Fruit fly (Drosophila melanogaster): Measurements from ENCODE around the gene CG9396.

CG9396 gene

DNA sequence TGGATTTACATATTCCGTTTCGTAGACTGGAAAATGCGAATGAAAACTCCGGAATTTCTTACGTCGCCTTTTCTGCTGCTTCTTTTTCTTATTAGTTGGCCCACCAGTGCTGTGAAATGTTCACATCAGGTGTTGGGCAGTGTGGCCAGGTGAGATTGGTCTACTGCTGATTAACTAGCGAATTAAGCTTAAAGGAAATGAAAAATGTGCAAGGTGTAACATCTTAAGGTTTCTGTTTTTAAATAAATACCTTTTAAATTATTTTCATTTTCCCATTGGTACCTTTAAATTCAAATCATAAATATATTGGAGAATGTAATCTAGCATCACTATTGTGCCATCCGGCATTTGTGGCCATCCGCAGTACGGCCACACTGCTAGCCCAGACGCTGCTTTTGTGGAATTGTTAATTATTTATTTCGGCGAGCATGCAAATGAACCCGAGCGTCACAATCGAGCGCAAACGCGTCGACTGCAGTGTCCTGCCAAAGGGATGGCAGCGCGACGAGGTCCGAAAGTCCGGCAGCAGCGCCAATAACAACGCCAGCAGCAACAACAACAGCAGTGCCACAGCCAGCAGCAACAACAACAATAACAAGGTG, 11.9 kb downstream of the CG9396 start, which contains the start of the genes AP-1mu and MBD-like (continued):
- no peak for TF ChIP-seq Eip74EF (GFP tag; optimal IDR thresholded peaks at IDR 0.05)
- peak; percentile 97 for TF ChIP-seq CG10267 (tag; optimal IDR thresholded peaks at IDR 0.05)
- peak; percentile 46 for TF ChIP-seq twi (tag; optimal IDR thresholded peaks at IDR 0.05)
- TF ChIP-seq dpn (GFP tag; optimal IDR thresholded peaks at IDR 0.05) = peak; percentile 62 to 75
- no peak for TF ChIP-seq org-1 (GFP tag; optimal IDR thresholded peaks at IDR 0.05)
- no peak for TF ChIP-seq pros (GFP tag; optimal IDR thresholded peaks at IDR 0.05)
- peak; percentile 66 for TF ChIP-seq Lhr (GFP tag; optimal IDR thresholded peaks at IDR 0.05)
- peak; percentile 45 for TF ChIP-seq HHEX (GFP tag; optimal IDR thresholded peaks at IDR 0.05)
- TF ChIP-seq Dip2 (GFP tag; IDR thresholded peaks at IDR 0.05) = no peak
- peak; percentile 28 for TF ChIP-seq Atf-2 (GFP tag; optimal IDR thresholded peaks at IDR 0.05)
- peak; percentile 76 for TF ChIP-seq Max (GFP tag; optimal IDR thresholded peaks at IDR 0.05)
- peak; percentile 38 for TF ChIP-seq gcm (GFP tag; optimal IDR thresholded peaks at IDR 0.05)
- no peak for TF ChIP-seq trh (GFP tag; optimal IDR thresholded peaks at IDR 0.05)
- TF ChIP-seq CG12659 (GFP tag; optimal IDR thresholded peaks at IDR 0.05) = peak; percentile 81
- peak; percentile 62 for TF ChIP-seq CG9437 (GFP tag; optimal IDR thresholded peaks at IDR 0.05)
- TF ChIP-seq E2f1 (GFP tag; IDR thresholded peaks at IDR 0.05) = peak; percentile 51
- TF ChIP-seq nerfin-1 (tag; optimal IDR thresholded peaks at IDR 0.05) = peak; percentile 62
- TF ChIP-seq exex (tag; optimal IDR thresholded peaks at IDR 0.05) = no peak
- peak; percentile 89 for TF ChIP-seq gfzf (GFP tag; optimal IDR thresholded peaks at IDR 0.05)
- TF ChIP-seq Adf1 (GFP tag; IDR thresholded peaks at IDR 0.05) = peak; percentile 33; the same call in 1 of the 2 replicates
- peak; percentile 69 for TF ChIP-seq CG31441 (GFP tag; IDR thresholded peaks at IDR 0.05)
- no peak for TF ChIP-seq CG12769 (tag; optimal IDR thresholded peaks at IDR 0.05)
- no peak for TF ChIP-seq seq (GFP tag; IDR thresholded peaks at IDR 0.05)
- TF ChIP-seq dan (GFP tag; IDR thresholded peaks at IDR 0.05) = 0 out of 2 replicates have a peak, but pooled peaks have one; percentile 16
- TF ChIP-seq pb (GFP tag; optimal IDR thresholded peaks at IDR 0.05) = peak; percentile 9
- TF ChIP-seq CG12219 (GFP tag; optimal IDR thresholded peaks at IDR 0.05) = no peak
- TF ChIP-seq bigmax (GFP tag; optimal IDR thresholded peaks at IDR 0.05) = no peak
- no peak for TF ChIP-seq nau (GFP tag; optimal IDR thresholded peaks at IDR 0.05)
- TF ChIP-seq CG1792 (GFP tag; optimal IDR thresholded peaks at IDR 0.05) = peak; percentile 66
- peak; percentile 70 for TF ChIP-seq ind (GFP tag; optimal IDR thresholded peaks at IDR 0.05)
- TF ChIP-seq insv (GFP tag; optimal IDR thresholded peaks at IDR 0.05) = peak; percentile 68 to 97
- no peak for TF ChIP-seq CG7271 (tag; optimal IDR thresholded peaks at IDR 0.05)
- peak; percentile 39 for TF ChIP-seq CG16815 (GFP tag; optimal IDR thresholded peaks at IDR 0.05)
- peak; percentile 42; the same call in 1 of the 3 replicates for TF ChIP-seq knrl (GFP tag; IDR thresholded peaks at IDR 0.05; ENCODE audit: partially characterized antibody)
- TF ChIP-seq CG7839 (tag; optimal IDR thresholded peaks at IDR 0.05) = peak; percentile 62
- TF ChIP-seq CG6683 (GFP tag; optimal IDR thresholded peaks at IDR 0.05) = no peak
- peak; percentile 30 for TF ChIP-seq dm (GFP tag; optimal IDR thresholded peaks at IDR 0.05)
- no peak for TF ChIP-seq CG17568 (GFP tag; optimal IDR thresholded peaks at IDR 0.05)
- 0 out of 2 replicates have a peak, but pooled peaks have one; percentile 13 for TF ChIP-seq inv (GFP tag; IDR thresholded peaks at IDR 0.05; ENCODE audit: partially characterized antibody)
- TF ChIP-seq bsh (GFP tag; optimal IDR thresholded peaks at IDR 0.05) = peak in 1 of 2 experiments; percentile 50
- no peak for TF ChIP-seq Dfd (GFP tag; optimal IDR thresholded peaks at IDR 0.05)
- no peak for TF ChIP-seq Doc2 (GFP tag; IDR thresholded peaks at IDR 0.05)
- peak; percentile 34 for TF ChIP-seq CG11398 (GFP tag; optimal IDR thresholded peaks at IDR 0.05)
- peak; percentile 34 for TF ChIP-seq CG1647 (GFP tag; optimal IDR thresholded peaks at IDR 0.05)
- TF ChIP-seq CG2120 (GFP tag; optimal IDR thresholded peaks at IDR 0.05) = peak; percentile 86
- TF ChIP-seq CG10274 (GFP tag; optimal IDR thresholded peaks at IDR 0.05) = no peak
- 0 out of 4 replicates have a peak, but pooled peaks have one; percentile 10 for TF ChIP-seq chinmo (GFP tag; IDR thresholded peaks at IDR 0.05; ENCODE audit: partially characterized antibody)
- TF ChIP-seq scrt (GFP tag; optimal IDR thresholded peaks at IDR 0.05) = no peak

Measured in whole organism, embryonic.